Worm (Caenorhabditis elegans): ENCODE data around the gene gst-4.

The gst-4 gene

ce11 chrIV:10143640-10144039, 1.6 kb downstream of the gst-4 start, which contains the start of gene msp-38:
Gene msp-38, minus strand, starts transcription at chrIV:10143740.
- TF ChIP-seq lin-15B (tag; optimal IDR thresholded peaks at IDR 0.05) = no peak
- TF ChIP-seq skn-1 (tag; optimal IDR thresholded peaks at IDR 0.05) = no peak
- TF ChIP-seq saeg-2 (GFP tag; IDR thresholded peaks at IDR 0.05) = no peak
- TF ChIP-seq F26F4.8 (GFP tag; conservative IDR thresholded peaks at IDR 0.05) = no peak
- no peak for TF ChIP-seq daf-19 (GFP tag; conservative IDR thresholded peaks at IDR 0.05)
- no peak for TF ChIP-seq R02D3.7 (tag; optimal IDR thresholded peaks at IDR 0.05)
- TF ChIP-seq dpl-1 (GFP tag; optimal IDR thresholded peaks at IDR 0.05) = no peak
- TF ChIP-seq zfp-2 (tag; optimal IDR thresholded peaks at IDR 0.05) = no peak
- no peak for TF ChIP-seq F10B5.3 (tag; optimal IDR thresholded peaks at IDR 0.05)

- no peak for TF ChIP-seq Y75B8A.6 (GFP tag; IDR thresholded peaks at IDR 0.05)
- no peak for TF ChIP-seq nhr-25 (tag; optimal IDR thresholded peaks at IDR 0.05; ENCODE audit: borderline replicate concordance, insufficient read depth)
- TF ChIP-seq daf-16 (GFP tag; optimal IDR thresholded peaks at IDR 0.05) = no peak
- peak; percentile 46 for TF ChIP-seq daf-16 (tag; optimal IDR thresholded peaks at IDR 0.05)
- no peak for TF ChIP-seq mes-2 (tag; optimal IDR thresholded peaks at IDR 0.05; ENCODE audit: poor library complexity, severe bottlenecking)
- no peak for TF ChIP-seq mxl-3 (GFP tag; optimal IDR thresholded peaks at IDR 0.05)
These were observed 2.5 kb downstream of the gst-4 start for ce11 chrIV:10144487-10144886.

- no peak for TF ChIP-seq nhr-41 (GFP tag; IDR thresholded peaks at IDR 0.05)
- TF ChIP-seq nhr-10 (tag; optimal IDR thresholded peaks at IDR 0.05) = no peak
- TF ChIP-seq unc-62 (GFP tag; optimal IDR thresholded peaks at IDR 0.05 in 1 of 2) = peak in 1 of 2 experiments; percentile 9
- TF ChIP-seq unc-62 (tag; optimal IDR thresholded peaks at IDR 0.05) = no peak
- TF ChIP-seq ceh-20 (GFP tag; IDR thresholded peaks at IDR 0.05) = no peak
These were observed 2.9 kb downstream of the gst-4 start for ce11 chrIV:10144909-10145308.

ce11 chrIV:10146885-10147284, 4.9 kb downstream of the gst-4 start, which contains the start of gene T14G10.8:
Gene T14G10.8, minus strand, starts transcription at chrIV:10146985.
- TF ChIP-seq lin-39 (tag; optimal IDR thresholded peaks at IDR 0.05) = no peak
- TF ChIP-seq ZK546.5 (tag; optimal IDR thresholded peaks at IDR 0.05) = no peak
- TF ChIP-seq T26A8.4 (GFP tag; IDR thresholded peaks at IDR 0.05) = no peak
- no peak for TF ChIP-seq fos-1 (tag; optimal IDR thresholded peaks at IDR 0.05)
- no peak for TF ChIP-seq lin-1 (GFP tag; IDR thresholded peaks at IDR 0.05)
- TF ChIP-seq lsy-2 (tag; optimal IDR thresholded peaks at IDR 0.05) = no peak
- TF ChIP-seq nhr-6 (tag; optimal IDR thresholded peaks at IDR 0.05) = no peak
- no peak for TF ChIP-seq ZK337.2 (GFP tag; IDR thresholded peaks at IDR 0.05)
- no peak for TF ChIP-seq mxl-2 (GFP tag; conservative IDR thresholded peaks at IDR 0.05)
- no peak for TF ChIP-seq lin-38 (GFP tag; IDR thresholded peaks at IDR 0.05)

- TF ChIP-seq gei-8 (GFP tag; optimal IDR thresholded peaks at IDR 0.05) = no peak
- TF ChIP-seq Y48G9A.11 (GFP tag; IDR thresholded peaks at IDR 0.05) = no peak
- no peak for TF ChIP-seq fkh-10 (GFP tag; optimal IDR thresholded peaks at IDR 0.05)
- no peak for TF ChIP-seq nhr-237 (tag; optimal IDR thresholded peaks at IDR 0.05)
- no peak for TF ChIP-seq Y75B8A.6 (GFP tag; IDR thresholded peaks at IDR 0.05)
- no peak for TF ChIP-seq nhr-42 (GFP tag; IDR thresholded peaks at IDR 0.05)
- TF ChIP-seq ceh-20 (GFP tag; IDR thresholded peaks at IDR 0.05) = no peak
- no peak for TF ChIP-seq F44E2.7 (GFP tag; IDR thresholded peaks at IDR 0.05)
- no peak for TF ChIP-seq mdt-29 (GFP tag; IDR thresholded peaks at IDR 0.05)
- no peak for TF ChIP-seq ceh-44 (GFP tag; IDR thresholded peaks at IDR 0.05)
- TF ChIP-seq madf-9 (GFP tag; conservative IDR thresholded peaks at IDR 0.05) = no peak
- no peak for TF ChIP-seq lin-1 (GFP tag; IDR thresholded peaks at IDR 0.05)
These were observed 6.9 kb downstream of the gst-4 start, which contains the start of gene pigs-1 for ce11 chrIV:10148938-10149337. Gene pigs-1, minus strand, starts transcription at chrIV:10149038.
